Worm (Caenorhabditis elegans): ENCODE results near the gene Y75B8A.7.

The Y75B8A.7 gene

ce11 chrIII:12153514-12153913, 815 bp downstream of the Y75B8A.7 start:
- TF ChIP-seq nhr-6 (tag; optimal IDR thresholded peaks at IDR 0.05) (no peak), aly-2 (tag; optimal IDR thresholded peaks at IDR 0.05) (no peak), F13H6.1 (tag; optimal IDR thresholded peaks at IDR 0.05) (no peak), nhr-12 (tag; optimal IDR thresholded peaks at IDR 0.05) (no peak), dmd-4 (tag; optimal IDR thresholded peaks at IDR 0.05) (no peak), lin-11 (tag; optimal IDR thresholded peaks at IDR 0.05) (no peak), egl-27 (tag; optimal IDR thresholded peaks at IDR 0.05) (no peak), mbf-1 (tag; optimal IDR thresholded peaks at IDR 0.05) (no peak), nhr-10 (tag; optimal IDR thresholded peaks at IDR 0.05) (no peak), ztf-11 (tag; optimal IDR thresholded peaks at IDR 0.05) (no peak), ama-1 (optimal IDR thresholded peaks at IDR 0.05) (no peak)

ce11 chrIII:12155759-12156158, 3.1 kb downstream of the Y75B8A.7 start:
- TF ChIP-seq mdl-1 (tag; optimal IDR thresholded peaks at IDR 0.05) (no peak), ztf-4 (tag; optimal IDR thresholded peaks at IDR 0.05) (no peak), R02D3.7 (tag; optimal IDR thresholded peaks at IDR 0.05) (no peak), dmd-4 (tag; optimal IDR thresholded peaks at IDR 0.05) (no peak), nhr-23 (tag; optimal IDR thresholded peaks at IDR 0.05) (no peak), fos-1 (tag; optimal IDR thresholded peaks at IDR 0.05) (no peak), nhr-77 (tag; optimal IDR thresholded peaks at IDR 0.05) (no peak), peb-1 (tag; optimal IDR thresholded peaks at IDR 0.05) (no peak), nhr-21 (tag; optimal IDR thresholded peaks at IDR 0.05) (no peak), lsy-2 (tag; optimal IDR thresholded peaks at IDR 0.05) (no peak), lin-39 (tag; optimal IDR thresholded peaks at IDR 0.05) (no peak), ztf-1 (GFP tag; conservative IDR thresholded peaks at IDR 0.05) (no peak), nhr-6 (tag; optimal IDR thresholded peaks at IDR 0.05) (no peak)

DNA sequence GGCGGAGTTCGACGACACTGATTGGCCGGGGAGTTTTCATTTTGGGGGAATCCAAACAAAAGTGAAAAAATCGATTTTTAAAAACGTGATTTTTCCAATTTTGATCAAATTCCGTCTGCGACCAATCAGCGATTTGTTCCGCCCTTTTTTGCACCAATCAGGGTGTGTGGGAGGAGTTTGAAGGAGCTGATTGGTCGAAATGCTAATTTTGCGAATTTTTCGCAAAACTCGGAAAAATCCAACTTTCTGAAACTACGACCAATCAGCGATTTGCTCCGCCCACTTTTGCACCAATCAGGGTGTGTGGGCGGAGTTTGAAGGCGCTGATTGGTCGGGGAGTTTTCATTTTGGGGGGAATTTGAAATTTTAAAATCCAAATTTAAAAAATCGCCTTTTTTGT, 3.9 kb downstream of the Y75B8A.7 start:
- no peak for TF ChIP-seq alr-1 (tag; optimal IDR thresholded peaks at IDR 0.05)
- no peak for TF ChIP-seq ztf-4 (tag; optimal IDR thresholded peaks at IDR 0.05)
- no peak for TF ChIP-seq nhr-77 (tag; optimal IDR thresholded peaks at IDR 0.05)
- no peak for TF ChIP-seq nhr-237 (tag; optimal IDR thresholded peaks at IDR 0.05)
- TF ChIP-seq blmp-1 (tag; optimal IDR thresholded peaks at IDR 0.05; ENCODE audit: insufficient read depth) = no peak

- no peak for TF ChIP-seq blmp-1 (tag; optimal IDR thresholded peaks at IDR 0.05; ENCODE audit: insufficient read depth)
- no peak for TF ChIP-seq nhr-23 (tag; optimal IDR thresholded peaks at IDR 0.05)
- no peak for TF ChIP-seq aly-2 (tag; optimal IDR thresholded peaks at IDR 0.05)
- no peak for TF ChIP-seq nhr-77 (tag; optimal IDR thresholded peaks at IDR 0.05)
- no peak for TF ChIP-seq mab-5 (tag; optimal IDR thresholded peaks at IDR 0.05)
- TF ChIP-seq nhr-12 (tag; optimal IDR thresholded peaks at IDR 0.05) = no peak
- no peak for TF ChIP-seq crh-2 (tag; optimal IDR thresholded peaks at IDR 0.05)
- TF ChIP-seq nhr-129 (tag; optimal IDR thresholded peaks at IDR 0.05) = no peak
- TF ChIP-seq elt-1 (tag; optimal IDR thresholded peaks at IDR 0.05) = no peak
- no peak for TF ChIP-seq gmeb-1 (tag; optimal IDR thresholded peaks at IDR 0.05)
- TF ChIP-seq unc-39 (tag; optimal IDR thresholded peaks at IDR 0.05) = no peak
- TF ChIP-seq Y55F3AM.14 (GFP tag; optimal IDR thresholded peaks at IDR 0.05) = no peak
- no peak for TF ChIP-seq ama-1 (optimal IDR thresholded peaks at IDR 0.05)
- no peak for TF ChIP-seq unc-55 (GFP tag; optimal IDR thresholded peaks at IDR 0.05)
- no peak for TF ChIP-seq elt-3 (tag; optimal IDR thresholded peaks at IDR 0.05)
- TF ChIP-seq F13H6.1 (tag; optimal IDR thresholded peaks at IDR 0.05) = no peak
- no peak for TF ChIP-seq R02D3.7 (tag; optimal IDR thresholded peaks at IDR 0.05)
- no peak for TF ChIP-seq mbf-1 (tag; optimal IDR thresholded peaks at IDR 0.05)
- no peak for TF ChIP-seq sma-9 (GFP tag; optimal IDR thresholded peaks at IDR 0.05)
- TF ChIP-seq sma-9 (tag; optimal IDR thresholded peaks at IDR 0.05) = no peak
- TF ChIP-seq lin-39 (tag; optimal IDR thresholded peaks at IDR 0.05) = no peak
Measured at ce11 chrIII:12157576-12157975, 4.9 kb downstream of the Y75B8A.7 start.

DNA sequence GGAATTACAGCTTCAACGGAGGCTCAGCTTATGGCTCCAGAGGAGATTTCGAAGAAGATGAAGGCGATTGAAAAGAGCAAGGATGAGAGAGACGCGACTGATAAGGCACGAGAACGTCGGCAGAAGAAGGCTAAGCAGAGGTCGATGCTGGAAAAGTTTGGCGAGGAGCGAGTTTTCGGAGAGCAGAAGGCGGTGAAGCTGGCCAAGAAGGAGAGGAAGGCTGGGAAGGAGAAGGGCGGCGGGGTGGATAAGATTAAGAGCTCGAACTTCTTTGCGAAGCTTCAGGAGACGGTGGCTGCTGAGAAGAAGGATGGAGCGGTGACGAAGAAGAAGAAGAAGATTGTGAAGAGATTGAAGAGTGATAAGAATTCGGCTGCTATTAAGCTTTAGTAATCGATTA, 6.5 kb downstream of the Y75B8A.7 start:
- TF ChIP-seq unc-62 (GFP tag; optimal IDR thresholded peaks at IDR 0.05) (no peak), crh-2 (tag; optimal IDR thresholded peaks at IDR 0.05) (no peak), nhr-129 (tag; optimal IDR thresholded peaks at IDR 0.05) (no peak), lin-13 (GFP tag; optimal IDR thresholded peaks at IDR 0.05) (no peak), nhr-237 (tag; optimal IDR thresholded peaks at IDR 0.05) (no peak), C34F6.9 (tag; optimal IDR thresholded peaks at IDR 0.05) (no peak), unc-55 (GFP tag; optimal IDR thresholded peaks at IDR 0.05) (no peak), mbf-1 (tag; optimal IDR thresholded peaks at IDR 0.05) (no peak), gmeb-1 (tag; optimal IDR thresholded peaks at IDR 0.05) (no peak), dmd-4 (tag; optimal IDR thresholded peaks at IDR 0.05) (no peak), lsy-2 (tag; optimal IDR thresholded peaks at IDR 0.05) (no peak), ama-1 (optimal IDR thresholded peaks at IDR 0.05) (no peak), nhr-21 (tag; optimal IDR thresholded peaks at IDR 0.05) (no peak), skn-1 (tag; optimal IDR thresholded peaks at IDR 0.05) (no peak), R02D3.7 (tag; optimal IDR thresholded peaks at IDR 0.05) (no peak), egl-27 (tag; optimal IDR thresholded peaks at IDR 0.05) (no peak), nhr-11 (tag; optimal IDR thresholded peaks at IDR 0.05) (no peak), mab-5 (tag; optimal IDR thresholded peaks at IDR 0.05) (no peak), sem-4 (tag; optimal IDR thresholded peaks at IDR 0.05) (no peak)
